Worm (Caenorhabditis elegans) whole organism, young adult: ENCODE data around the gene F36H5.12.

Source experiments
- B0336.3 ChIP-seq: fragments of 200-800 bp; sonication (Bioruptor generic); IDR thresholded peaks from 2 replicates; pipeline ENCODE4 v1.3.6; 2022; ENCODE audit warnings: missing genetic modification characterization, missing compliant biosample characterization
- F39B2.1 ChIP-seq: fragments of 200-800 bp; sonication (Bioruptor generic); IDR thresholded peaks from 2 replicates; pipeline ENCODE4 v1.3.6; 2022; ENCODE audit warnings: missing genetic modification reagents, missing genetic modification characterization, missing compliant biosample characterization
- F52B5.7 ChIP-seq: sonication (generic microtip); optimal IDR thresholded peaks from 2 replicates; lab custom pipeline; 2016; ENCODE audit warnings: mild to moderate bottlenecking, missing genetic modification characterization, missing compliant biosample characterization
- F55B11.4 ChIP-seq: sonication (generic microtip); optimal IDR thresholded peaks from 2 replicates; lab custom pipeline; 2016; ENCODE audit warnings: missing compliant biosample characterization, missing genetic modification characterization, borderline replicate concordance; ENCODE audit not compliant: insufficient read depth
- Y56A3A.18 ChIP-seq: fragments of 200-800 bp; sonication (Bioruptor generic); IDR thresholded peaks from 2 replicates; pipeline ENCODE4 v1.3.6; 2022; ENCODE audit warnings: missing genetic modification reagents, missing genetic modification characterization, missing compliant biosample characterization
- ZK185.1 ChIP-seq: sonication (generic microtip); optimal IDR thresholded peaks from 2 replicates; lab custom pipeline; 2016; ENCODE audit warnings: mild to moderate bottlenecking, missing genetic modification characterization, missing compliant biosample characterization; ENCODE audit not compliant: poor library complexity, severe bottlenecking
- akir-1 ChIP-seq: fragments of 200-800 bp; sonication (Bioruptor generic); optimal IDR thresholded peaks from 2 replicates; lab custom pipeline; 2018; ENCODE audit warnings: mild to moderate bottlenecking, missing genetic modification characterization, moderate library complexity, missing compliant biosample characterization
- athp-1 ChIP-seq: sonication (generic microtip); optimal IDR thresholded peaks from 2 replicates; lab custom pipeline; 2017; ENCODE audit warnings: mild to moderate bottlenecking, missing genetic modification characterization, missing compliant biosample characterization
- ccch-3 ChIP-seq: fragments of 200-800 bp; sonication (Bioruptor generic); optimal IDR thresholded peaks from 2 replicates; lab custom pipeline; 2018; ENCODE audit warnings: mild to moderate bottlenecking, missing genetic modification characterization, missing compliant biosample characterization
- cebp-1 ChIP-seq, 2 experiments: fragments of 200-800 bp in 1 of 2; sonication (Bioruptor generic) in 1 of 2; sonication (generic microtip) in 1 of 2; IDR thresholded peaks in 1 of 2; optimal IDR thresholded peaks in 1 of 2; 2 replicates each; pipeline versions ENCODE4 v1.3.6 to Lab custom; 2017 to 2022; ENCODE audit warnings: missing compliant biosample characterization in 2 of 2, missing genetic modification characterization in 2 of 2, mild to moderate bottlenecking in 1 of 2, missing genetic modification reagents in 1 of 2, moderate library complexity in 1 of 2
- ceh-100 ChIP-seq: fragments of 200-800 bp; sonication (Bioruptor generic); IDR thresholded peaks from 2 replicates; pipeline ENCODE4 v1.3.6; 2022; ENCODE audit warnings: missing genetic modification reagents, missing genetic modification characterization, missing compliant biosample characterization
- ceh-40 ChIP-seq: fragments of 200-800 bp; sonication (Bioruptor generic); IDR thresholded peaks from 2 replicates; pipeline ENCODE4 v1.3.6; 2022; ENCODE audit warnings: missing genetic modification characterization, missing compliant biosample characterization
- ceh-58 ChIP-seq: fragments of 200-800 bp; sonication (Bioruptor generic); IDR thresholded peaks from 2 replicates; pipeline ENCODE4 v1.3.6; 2022; ENCODE audit warnings: missing genetic modification characterization, missing compliant biosample characterization
- dpl-1 ChIP-seq: fragments of 150-350 bp; optimal IDR thresholded peaks from 2 replicates; lab custom pipeline; 2014; ENCODE audit warnings: missing biosample characterization, missing genetic modification reagents, missing genetic modification characterization
- efl-1 ChIP-seq: fragments of 150-350 bp; optimal IDR thresholded peaks from 2 replicates; lab custom pipeline; 2014; ENCODE audit warnings: missing biosample characterization, missing genetic modification reagents, missing genetic modification characterization
- egl-18 ChIP-seq: fragments of 200-800 bp; sonication (Bioruptor generic); IDR thresholded peaks from 2 replicates; pipeline ENCODE4 v1.3.6; 2022; ENCODE audit warnings: missing genetic modification reagents, missing genetic modification characterization, missing compliant biosample characterization
- egl-44 ChIP-seq: fragments of 200-800 bp; sonication (Bioruptor generic); IDR thresholded peaks from 2 replicates; pipeline ENCODE4 v1.3.6; 2022; ENCODE audit warnings: missing genetic modification reagents, missing genetic modification characterization, missing compliant biosample characterization
- gei-17 ChIP-seq: fragments of 200-800 bp; sonication (Bioruptor generic); optimal IDR thresholded peaks from 2 replicates; lab custom pipeline; 2018; ENCODE audit warnings: mild to moderate bottlenecking, missing genetic modification characterization, missing compliant biosample characterization
- let-607 ChIP-seq, 2 experiments: fragments of 200-800 bp in 1 of 2; sonication (Bioruptor generic) in 1 of 2; sonication (generic microtip) in 1 of 2; optimal IDR thresholded peaks; 2 replicates each; lab custom pipeline; 2016 to 2018; ENCODE audit warnings: mild to moderate bottlenecking in 2 of 2, missing compliant biosample characterization in 2 of 2, missing genetic modification characterization in 2 of 2, moderate library complexity in 2 of 2, missing genotype in 1 of 2
- lin-35 ChIP-seq, 3 experiments: fragments of 150-350 bp in 2 of 3; sonication (generic microtip) in 1 of 3; optimal IDR thresholded peaks; 2 replicates each; lab custom pipeline; 2014 to 2018; ENCODE audit warnings: missing biosample characterization in 3 of 3, missing genetic modification characterization in 3 of 3, missing genetic modification reagents in 3 of 3
- lin-40 ChIP-seq: sonication (generic microtip); optimal IDR thresholded peaks from 2 replicates; lab custom pipeline; 2016; ENCODE audit warnings: missing genetic modification characterization, mild to moderate bottlenecking, missing compliant biosample characterization, missing genotype, missing genetic modification reagents
- lsy-27 ChIP-seq: sonication (generic microtip); optimal IDR thresholded peaks from 2 replicates; lab custom pipeline; 2017; ENCODE audit warnings: missing genetic modification characterization, mild to moderate bottlenecking, missing compliant biosample characterization, antibody characterized with exemption, missing genotype, borderline replicate concordance; ENCODE audit not compliant: insufficient read depth
- madf-6 ChIP-seq: fragments of 200-800 bp; sonication (Bioruptor generic); IDR thresholded peaks from 2 replicates; pipeline ENCODE4 v1.3.6; 2022; ENCODE audit warnings: missing genetic modification reagents, missing genetic modification characterization, missing compliant biosample characterization
- madf-8 ChIP-seq: fragments of 200-800 bp; sonication (Bioruptor generic); conservative IDR thresholded peaks from 2 replicates; pipeline ENCODE4 v1.3.6; 2022; ENCODE audit warnings: missing genetic modification reagents, missing genetic modification characterization, missing compliant biosample characterization
- mel-28 ChIP-seq: sonication (generic microtip); optimal IDR thresholded peaks from 2 replicates; lab custom pipeline; 2016; ENCODE audit warnings: borderline replicate concordance, mild to moderate bottlenecking, missing genetic modification characterization, missing compliant biosample characterization
- pbrm-1 ChIP-seq: fragments of 200-800 bp; sonication (Bioruptor generic); IDR thresholded peaks from 2 replicates; pipeline ENCODE4 v1.3.6; 2022; ENCODE audit warnings: missing genetic modification reagents, missing genetic modification characterization, missing compliant biosample characterization
- rpc-1 ChIP-seq, 2 experiments: fragments of 150-350 bp in 1 of 2; sonication (generic microtip) in 1 of 2; optimal IDR thresholded peaks; 2 replicates each; lab custom pipeline; 2014 to 2018; ENCODE audit warnings: missing biosample characterization in 1 of 2, missing genetic modification characterization in 1 of 2, missing genetic modification reagents in 1 of 2, missing genotype in 1 of 2
- snpc-1.3 ChIP-seq: sonication (generic microtip); optimal IDR thresholded peaks from 2 replicates; lab custom pipeline; 2017; ENCODE audit warnings: missing genetic modification characterization, mild to moderate bottlenecking, missing compliant biosample characterization, antibody characterized with exemption, moderate library complexity, missing genotype, missing genetic modification reagents; ENCODE audit not compliant: insufficient read depth
- snpc-3.4 ChIP-seq: sonication (generic microtip); optimal IDR thresholded peaks from 2 replicates; lab custom pipeline; 2017; ENCODE audit warnings: missing genetic modification characterization, mild to moderate bottlenecking, missing compliant biosample characterization, antibody characterized with exemption, moderate library complexity, missing genotype, missing genetic modification reagents
- unc-130 ChIP-seq: sonication (generic microtip); optimal IDR thresholded peaks from 2 replicates; lab custom pipeline; 2016; ENCODE audit warnings: missing genetic modification reagents, missing genetic modification characterization, missing compliant biosample characterization
- xnd-1 ChIP-seq: sonication (generic microtip); optimal IDR thresholded peaks from 2 replicates; lab custom pipeline; 2016; ENCODE audit warnings: missing genotype, missing genetic modification reagents, missing genetic modification characterization, missing compliant biosample characterization
- ztf-26 ChIP-seq: sonication (generic microtip); optimal IDR thresholded peaks from 2 replicates; lab custom pipeline; 2017; ENCODE audit warnings: missing genetic modification characterization, missing compliant biosample characterization

Gene F36H5.12

DNA sequence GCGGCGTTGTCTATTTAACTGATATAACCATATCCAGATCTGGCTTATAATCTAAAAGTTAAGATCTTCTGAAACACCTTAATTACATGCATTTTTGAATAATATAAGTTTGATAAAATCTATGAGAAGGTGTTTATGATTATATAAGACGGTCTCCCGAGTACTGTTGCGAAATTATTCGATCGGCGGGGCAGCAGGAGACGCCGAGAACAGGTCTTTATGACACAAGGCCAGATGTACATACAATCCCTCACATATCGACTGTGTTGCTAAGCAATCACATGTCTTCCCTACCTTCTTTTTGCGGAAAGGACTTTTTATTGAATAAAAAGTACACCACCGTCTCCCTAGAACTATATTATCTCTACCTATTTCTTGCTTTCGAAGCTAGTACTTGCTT is 13.9 kb downstream of the F36H5.12 start, which contains the start of gene fbxb-53:
Gene fbxb-53, plus strand, starts transcription at position 301 of the 400 bp plus-strand sequence.
- TF ChIP-seq pbrm-1 (GFP tag; lab: Robert Waterston, UW) (no peak), lsy-27 (tag; lab: Kevin White, UChicago) (no peak), F55B11.4 (tag; lab: Kevin White, UChicago) (no peak), ZK185.1 (no peak), cebp-1 (GFP tag; IDR thresholded peaks at IDR 0.05; lab: Robert Waterston, UW) (no peak), cebp-1 (tag; optimal IDR thresholded peaks at IDR 0.05; lab: Kevin White, UChicago) (no peak), F52B5.7 (no peak), ceh-100 (GFP tag; lab: Robert Waterston, UW) (no peak), gei-17 (GFP tag; lab: Kevin White, UChicago) (no peak)

- TF ChIP-seq athp-1 (tag; lab: Kevin White, UChicago) (no peak), lin-35 (GFP tag; optimal IDR thresholded peaks at IDR 0.05; lab: Kevin White, UChicago) (no peak), unc-130 (GFP tag; lab: Kevin White, UChicago) (no peak), efl-1 (no peak)
- TF ChIP-seq, all 124 proteins: peak for 0
These were observed 14.4 kb downstream of the F36H5.12 start, which contains the start of gene F36H5.10 for ce11 chrII:1757033-1757432. Gene F36H5.10, plus strand, starts transcription at chrII:1757333.

DNA sequence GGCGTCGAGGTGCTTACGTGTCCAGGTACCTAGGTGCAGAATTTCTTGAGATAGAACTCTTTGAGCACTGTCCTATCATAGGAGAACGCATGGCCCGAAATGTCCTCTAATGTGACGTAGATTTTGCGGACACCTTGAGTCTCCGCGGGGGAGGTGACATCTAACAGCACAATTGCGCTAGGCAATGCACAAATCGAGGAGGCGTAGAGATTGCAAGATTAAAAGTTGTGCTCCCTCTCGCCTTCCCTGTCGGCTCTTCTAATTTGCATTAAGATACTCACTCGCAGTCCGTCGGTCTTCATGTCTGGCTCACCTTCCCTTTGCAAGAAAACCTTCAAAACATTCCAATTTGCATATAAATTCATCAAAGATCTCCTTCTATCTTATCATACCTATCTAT is 17.0 kb downstream of the F36H5.12 start, which contains the start of gene F36H5.18:
Gene F36H5.18, plus strand, starts transcription at position 301 of the 400 bp plus-strand sequence.
- TF ChIP-seq cebp-1 (GFP tag; IDR thresholded peaks at IDR 0.05; lab: Robert Waterston, UW): no peak
- no peak for TF ChIP-seq cebp-1 (tag; optimal IDR thresholded peaks at IDR 0.05; lab: Kevin White, UChicago)
- no peak for TF ChIP-seq xnd-1 (tag; lab: Kevin White, UChicago)
- TF ChIP-seq mel-28 (tag; lab: Kevin White, UChicago): no peak

- TF ChIP-seq madf-8 (GFP tag; lab: Robert Waterston, UW) (no peak), ztf-26 (tag; lab: Kevin White, UChicago) (no peak), egl-44 (no peak), B0336.3 (GFP tag; lab: Robert Waterston, UW) (no peak), Y56A3A.18 (GFP tag; lab: Robert Waterston, UW) (no peak), dpl-1 (GFP tag; lab: Kevin White, UChicago) (no peak), ccch-3 (GFP tag; lab: Kevin White, UChicago) (no peak), ceh-58 (GFP tag; lab: Robert Waterston, UW) (no peak), let-607 (tag; optimal IDR thresholded peaks at IDR 0.05; lab: Kevin White, UChicago) (no peak), madf-6 (GFP tag; lab: Robert Waterston, UW) (no peak), F39B2.1 (no peak)
These were observed 18.9 kb downstream of the F36H5.12 start, which contains the start of gene F36H5.4 for ce11 chrII:1761564-1761963. Gene F36H5.4, plus strand, starts transcription at chrII:1761864.

DNA sequence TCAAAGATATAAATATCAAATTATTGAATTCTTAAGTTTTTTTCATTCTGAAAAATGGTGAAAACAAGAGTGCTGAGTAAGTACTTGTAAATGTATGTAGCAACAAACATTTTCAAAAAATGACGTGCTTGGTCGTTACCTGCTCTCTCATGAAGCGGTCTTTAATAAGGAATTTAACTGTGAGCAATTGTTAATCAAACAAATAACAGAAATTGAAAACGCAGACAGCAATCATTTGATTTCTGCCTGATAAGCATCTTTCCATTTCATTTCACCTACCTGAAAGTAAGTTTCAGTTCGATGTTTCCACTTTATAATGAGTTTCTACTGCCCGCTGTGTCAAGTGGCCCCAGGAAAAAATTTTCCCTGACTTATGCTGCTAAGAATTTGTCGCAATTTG is 20.4 kb downstream of the F36H5.12 start, which contains the start of gene math-28:
Gene math-28, plus strand, starts transcription at position 301 of the 400 bp plus-strand sequence.
- TF ChIP-seq lin-40 (tag; lab: Kevin White, UChicago): no peak
- no peak for TF ChIP-seq let-607 (tag; optimal IDR thresholded peaks at IDR 0.05; lab: Kevin White, UChicago)
- no peak for TF ChIP-seq egl-18 (GFP tag; lab: Robert Waterston, UW)
- no peak for TF ChIP-seq akir-1
- no peak for TF ChIP-seq snpc-1.3 (tag; lab: Kevin White, UChicago)
- TF ChIP-seq rpc-1 (optimal IDR thresholded peaks at IDR 0.05; lab: Kevin White, UChicago): no peak
- TF ChIP-seq rpc-1 (tag; optimal IDR thresholded peaks at IDR 0.05; lab: Kevin White, UChicago): no peak
- no peak for TF ChIP-seq ceh-100 (GFP tag; lab: Robert Waterston, UW)
- no peak for TF ChIP-seq ceh-40 (GFP tag; lab: Robert Waterston, UW)
- TF ChIP-seq snpc-3.4 (tag; lab: Kevin White, UChicago): no peak
